Worm (Caenorhabditis elegans) whole organism, late embryonic: ENCODE data around the gene lin-45.

Experiments
- C08G9.2 ChIP-seq: sonication (generic microtip); optimal IDR thresholded peaks from 2 replicates; lab custom pipeline; 2016; ENCODE audit warnings: mild to moderate bottlenecking, missing genetic modification characterization, moderate library complexity, missing compliant biosample characterization
- F13H6.1 ChIP-seq: sonication (generic microtip); optimal IDR thresholded peaks from 2 replicates; lab custom pipeline; 2016; ENCODE audit warnings: missing genetic modification characterization, missing compliant biosample characterization
- T23F11.4 ChIP-seq: fragments of 200-800 bp; sonication (Bioruptor generic); optimal IDR thresholded peaks from 2 replicates; lab custom pipeline; 2018; ENCODE audit warnings: mild to moderate bottlenecking, missing genetic modification characterization, missing compliant biosample characterization
- ama-1 ChIP-seq: fragments of 150-350 bp; optimal IDR thresholded peaks from 2 replicates; lab custom pipeline; 2014
- ceh-14 ChIP-seq: sonication (generic microtip); optimal IDR thresholded peaks from 2 replicates; lab custom pipeline; 2016; ENCODE audit warnings: missing genotype, missing genetic modification characterization, missing compliant biosample characterization
- ceh-18 ChIP-seq: sonication (generic microtip); optimal IDR thresholded peaks from 2 replicates; lab custom pipeline; 2016; ENCODE audit warnings: missing genetic modification characterization, missing compliant biosample characterization
- ceh-2 ChIP-seq: sonication (generic microtip); optimal IDR thresholded peaks from 2 replicates; lab custom pipeline; 2016; ENCODE audit warnings: missing genotype, missing genetic modification characterization, missing compliant biosample characterization
- ceh-24 ChIP-seq: sonication (generic microtip); optimal IDR thresholded peaks from 2 replicates; lab custom pipeline; 2016; ENCODE audit warnings: mild to moderate bottlenecking, missing genetic modification characterization, missing compliant biosample characterization
- ceh-30 ChIP-seq: fragments of 150-350 bp; optimal IDR thresholded peaks from 2 replicates; lab custom pipeline; 2014; ENCODE audit warnings: missing biosample characterization, missing genetic modification characterization
- ceh-31 ChIP-seq: sonication (generic microtip); optimal IDR thresholded peaks from 2 replicates; lab custom pipeline; 2016; ENCODE audit warnings: missing genetic modification characterization, missing compliant biosample characterization
- ceh-34 ChIP-seq: sonication (generic microtip); optimal IDR thresholded peaks from 2 replicates; lab custom pipeline; 2016; ENCODE audit warnings: mild to moderate bottlenecking, missing genetic modification characterization, missing compliant biosample characterization
- ceh-45 ChIP-seq: fragments of 200-800 bp; sonication (Bioruptor generic); IDR thresholded peaks from 2 replicates; pipeline ENCODE4 v1.3.6; 2022; ENCODE audit warnings: missing genetic modification reagents, missing genetic modification characterization, missing compliant biosample characterization
- ceh-48 ChIP-seq: sonication (generic microtip); optimal IDR thresholded peaks from 2 replicates; lab custom pipeline; 2016; ENCODE audit warnings: missing genetic modification characterization, inconsistent platforms, missing compliant biosample characterization
- ceh-9 ChIP-seq: sonication (generic microtip); optimal IDR thresholded peaks from 2 replicates; lab custom pipeline; 2016; ENCODE audit warnings: mild to moderate bottlenecking, missing genetic modification characterization, inconsistent platforms, missing compliant biosample characterization
- che-1 ChIP-seq: sonication (generic microtip); optimal IDR thresholded peaks from 2 replicates; lab custom pipeline; 2016; ENCODE audit warnings: mild to moderate bottlenecking, missing genetic modification characterization, missing compliant biosample characterization
- dve-1 ChIP-seq: sonication (generic microtip); optimal IDR thresholded peaks from 2 replicates; lab custom pipeline; 2017; ENCODE audit warnings: antibody characterized with exemption, mild to moderate bottlenecking, missing genetic modification characterization, missing compliant biosample characterization
- elt-2 ChIP-seq: sonication (generic microtip); optimal IDR thresholded peaks from 2 replicates; lab custom pipeline; 2016; ENCODE audit warnings: missing genetic modification reagents, missing genetic modification characterization, missing compliant biosample characterization
- elt-4 ChIP-seq: sonication (generic microtip); optimal IDR thresholded peaks from 2 replicates; lab custom pipeline; 2016; ENCODE audit warnings: missing genetic modification characterization, missing compliant biosample characterization
- ets-4 ChIP-seq: sonication (generic microtip); optimal IDR thresholded peaks from 2 replicates; lab custom pipeline; 2016; ENCODE audit warnings: missing genetic modification characterization, missing compliant biosample characterization
- eyg-1 ChIP-seq: sonication (generic microtip); optimal IDR thresholded peaks from 2 replicates; lab custom pipeline; 2016; ENCODE audit warnings: missing genotype, missing genetic modification characterization, missing compliant biosample characterization
- fkh-6 ChIP-seq: sonication (generic microtip); optimal IDR thresholded peaks from 2 replicates; lab custom pipeline; 2016; ENCODE audit warnings: missing genetic modification characterization, missing compliant biosample characterization
- hlh-30 ChIP-seq: sonication (generic microtip); optimal IDR thresholded peaks from 2 replicates; lab custom pipeline; 2017; ENCODE audit warnings: antibody characterized with exemption, missing genetic modification characterization, missing compliant biosample characterization; ENCODE audit not compliant: insufficient read depth
- hlh-8 ChIP-seq: sonication (generic microtip); optimal IDR thresholded peaks from 2 replicates; lab custom pipeline; 2016; ENCODE audit warnings: missing genotype, missing genetic modification characterization, missing compliant biosample characterization
- lim-6 ChIP-seq: sonication (generic microtip); optimal IDR thresholded peaks from 2 replicates; lab custom pipeline; 2016; ENCODE audit warnings: missing genetic modification characterization, missing compliant biosample characterization
- lin-11 ChIP-seq: fragments of 200-800 bp; sonication (Bioruptor generic); optimal IDR thresholded peaks from 2 replicates; lab custom pipeline; 2018; ENCODE audit warnings: mild to moderate bottlenecking, missing genetic modification characterization, missing compliant biosample characterization
- madf-2 ChIP-seq: sonication (generic microtip); optimal IDR thresholded peaks from 2 replicates; lab custom pipeline; 2017; ENCODE audit warnings: missing genetic modification characterization, missing compliant biosample characterization
- mec-3 ChIP-seq: sonication (generic microtip); optimal IDR thresholded peaks from 2 replicates; lab custom pipeline; 2016; ENCODE audit warnings: borderline replicate concordance, missing genetic modification characterization, missing compliant biosample characterization
- nfya-1 ChIP-seq: sonication (generic microtip); optimal IDR thresholded peaks from 2 replicates; lab custom pipeline; 2017; ENCODE audit warnings: missing genetic modification characterization, mild to moderate bottlenecking, missing compliant biosample characterization, antibody characterized with exemption, moderate library complexity
- nhr-11 ChIP-seq: fragments of 150-350 bp; optimal IDR thresholded peaks from 2 replicates; lab custom pipeline; 2014; ENCODE audit warnings: missing biosample characterization, missing genetic modification characterization
- npax-4 ChIP-seq: sonication (generic microtip); optimal IDR thresholded peaks from 2 replicates; lab custom pipeline; 2016; ENCODE audit warnings: missing genetic modification characterization, missing compliant biosample characterization
- pax-1 ChIP-seq: fragments of 150-350 bp; optimal IDR thresholded peaks from 2 replicates; lab custom pipeline; 2014; ENCODE audit warnings: missing biosample characterization, missing genetic modification characterization
- pqm-1 ChIP-seq: sonication (generic microtip); optimal IDR thresholded peaks from 2 replicates; lab custom pipeline; 2016; ENCODE audit warnings: missing genetic modification characterization, missing compliant biosample characterization
- ref-2 ChIP-seq: sonication (generic microtip); optimal IDR thresholded peaks from 2 replicates; lab custom pipeline; 2016; ENCODE audit warnings: missing genetic modification characterization, missing compliant biosample characterization
- rnt-1 ChIP-seq: sonication (generic microtip); optimal IDR thresholded peaks from 2 replicates; lab custom pipeline; 2016; ENCODE audit warnings: missing genetic modification characterization, missing compliant biosample characterization
- tbx-2 ChIP-seq: sonication (generic microtip); optimal IDR thresholded peaks from 2 replicates; lab custom pipeline; 2016; ENCODE audit warnings: missing genetic modification characterization, missing compliant biosample characterization
- tbx-7 ChIP-seq: sonication (generic microtip); optimal IDR thresholded peaks from 2 replicates; lab custom pipeline; 2016; ENCODE audit warnings: missing genotype, missing genetic modification characterization, missing compliant biosample characterization
- unc-3 ChIP-seq, 2 experiments: fragments of 200-800 bp in 1 of 2; sonication (Bioruptor generic) in 1 of 2; sonication (generic microtip) in 1 of 2; conservative IDR thresholded peaks in 1 of 2; optimal IDR thresholded peaks in 1 of 2; 2 replicates each; pipeline versions ENCODE4 v1.3.6 to Lab custom; 2016 to 2022; ENCODE audit warnings: missing compliant biosample characterization in 2 of 2, missing genetic modification characterization in 2 of 2, missing genetic modification reagents in 1 of 2
- unc-42 ChIP-seq: sonication (generic microtip); optimal IDR thresholded peaks from 2 replicates; lab custom pipeline; 2016; ENCODE audit warnings: missing genotype, missing genetic modification characterization, missing compliant biosample characterization
- unc-55 ChIP-seq: sonication (generic microtip); optimal IDR thresholded peaks from 2 replicates; lab custom pipeline; 2017; ENCODE audit warnings: missing biosample characterization, missing genetic modification reagents, missing genetic modification characterization
- zip-5 ChIP-seq: sonication (generic microtip); optimal IDR thresholded peaks from 2 replicates; lab custom pipeline; 2016; ENCODE audit warnings: missing genetic modification characterization, missing compliant biosample characterization
- ztf-16 ChIP-seq: sonication (generic microtip); optimal IDR thresholded peaks from 2 replicates; lab custom pipeline; 2017; ENCODE audit warnings: missing genetic modification characterization, missing compliant biosample characterization

The lin-45 gene

DNA sequence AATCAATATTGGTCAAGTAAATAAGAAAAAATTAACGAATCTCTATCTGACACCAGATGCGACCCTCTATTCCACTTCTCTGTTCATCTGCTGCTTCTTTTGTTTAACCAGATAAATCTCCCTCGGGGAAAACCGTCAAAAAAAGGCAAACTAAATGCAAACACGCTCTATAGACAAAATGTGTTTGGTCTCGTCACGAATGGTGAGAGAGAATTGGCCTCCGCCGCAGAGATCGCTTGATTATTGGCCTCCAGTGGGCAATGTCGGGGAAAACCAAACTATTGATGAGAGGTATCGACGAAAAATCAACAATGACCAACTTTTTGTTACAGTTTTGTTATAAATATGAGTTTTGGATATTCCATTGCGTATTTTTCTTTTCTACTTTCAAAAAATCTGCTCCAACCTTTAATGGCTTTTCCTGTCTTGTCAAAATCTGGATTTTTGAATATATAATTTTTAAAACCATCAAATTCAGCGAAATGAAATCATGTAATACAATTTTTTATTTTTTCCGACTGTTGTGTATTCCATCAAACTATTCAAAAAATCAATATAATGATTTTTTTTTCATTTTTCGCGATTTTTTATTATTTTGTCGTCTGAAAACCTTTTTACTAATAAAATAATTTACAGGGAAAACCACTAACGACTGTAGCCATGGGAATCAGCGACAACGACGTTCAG lies 42.2 kb upstream of the lin-45 start, which contains the start of the genes C17H12.2 and vha-8:
Gene C17H12.2 (minus strand): TSS at position 51 of the 687 bp plus-strand sequence.
Gene vha-8 (plus strand): TSS at position 637 of the 687 bp plus-strand sequence.
- TF ChIP-seq unc-42 (tag; lab: Kevin White, UChicago) (peak; percentile 77), ceh-14 (tag; lab: Kevin White, UChicago) (peak; percentile 10), nhr-11 (tag; lab: Kevin White, UChicago) (no peak), hlh-30 (tag; lab: Kevin White, UChicago) (peak; percentile 59), unc-55 (GFP tag; lab: Kevin White, UChicago) (peak; percentile 67), lin-11 (tag; lab: Kevin White, UChicago) (no peak), F13H6.1 (tag; lab: Kevin White, UChicago) (no peak), elt-2 (tag; lab: Kevin White, UChicago) (peak; percentile 25), ceh-30 (peak; percentile 71), ceh-2 (peak; percentile 51), eyg-1 (no peak), ets-4 (peak; percentile 17), ceh-34 (peak; percentile 52), mec-3 (tag; lab: Kevin White, UChicago) (no peak), ama-1 (lab: Kevin White, UChicago) (no peak), lim-6 (tag; lab: Kevin White, UChicago) (peak; percentile 18), C08G9.2 (peak; percentile 32), tbx-7 (tag; lab: Kevin White, UChicago) (no peak), tbx-2 (tag; lab: Kevin White, UChicago) (peak; percentile 87), ceh-9 (tag; lab: Kevin White, UChicago) (no peak), T23F11.4 (GFP tag; lab: Kevin White, UChicago) (peak; percentile 25), zip-5 (tag; lab: Kevin White, UChicago) (no peak), ceh-31 (tag; lab: Kevin White, UChicago) (peak; percentile 85), ref-2 (tag; lab: Kevin White, UChicago) (peak; percentile 44), madf-2 (tag; lab: Kevin White, UChicago) (peak; percentile 30), unc-3 (GFP tag; conservative IDR thresholded peaks at IDR 0.05; lab: Robert Waterston, UW) (no peak), unc-3 (tag; optimal IDR thresholded peaks at IDR 0.05; lab: Kevin White, UChicago) (peak; percentile 22), ztf-16 (tag; lab: Kevin White, UChicago) (peak; percentile 45), pax-1 (peak; percentile 2), nfya-1 (peak; percentile 96), npax-4 (tag; lab: Kevin White, UChicago) (no peak), ceh-18 (tag; lab: Kevin White, UChicago) (peak; percentile 86), ceh-48 (peak; percentile 62), che-1 (tag; lab: Kevin White, UChicago) (peak; percentile 8), dve-1 (peak; percentile 75), fkh-6 (no peak), pqm-1 (tag; lab: Kevin White, UChicago) (peak; percentile 30), rnt-1 (peak; percentile 75)

- no peak for TF ChIP-seq ceh-24 (tag; lab: Kevin White, UChicago)
- TF ChIP-seq ceh-45 (GFP tag; lab: Robert Waterston, UW), result no peak
- no peak for TF ChIP-seq elt-4 (tag; lab: Kevin White, UChicago)
- TF ChIP-seq zip-5 (tag; lab: Kevin White, UChicago), result no peak
- TF ChIP-seq hlh-30 (tag; lab: Kevin White, UChicago), result no peak
- no peak for TF ChIP-seq ama-1 (lab: Kevin White, UChicago)
- TF ChIP-seq fkh-6, result no peak
- TF ChIP-seq pqm-1 (tag; lab: Kevin White, UChicago), result no peak
- TF ChIP-seq hlh-8 (tag; lab: Kevin White, UChicago), result no peak
Observed at ce11 chrIV:6789950-6790349, 41.6 kb upstream of the lin-45 start.
